Worm (Caenorhabditis elegans): Measurements from ENCODE around the gene K08B12.3.

K08B12.3 gene

DNA sequence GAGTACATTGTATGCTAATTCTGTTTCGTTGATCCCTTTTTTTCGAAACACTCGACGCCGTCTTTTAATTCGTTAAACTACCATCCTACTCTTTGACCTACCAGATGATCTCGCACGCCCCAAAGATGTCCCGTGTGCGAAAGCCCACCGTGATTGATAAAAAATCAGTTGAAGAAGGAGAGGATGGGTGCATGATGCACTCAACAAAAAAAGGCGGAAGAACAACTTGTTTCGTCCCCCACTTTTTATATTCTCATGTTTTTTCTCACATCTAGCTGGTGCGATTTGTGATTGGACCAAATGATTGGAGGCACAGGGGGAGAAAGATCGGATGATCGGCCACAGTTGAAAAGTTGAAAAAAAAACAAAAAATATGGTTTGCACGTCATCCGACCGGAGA lies 3.4 kb downstream of the K08B12.3 start:
- no peak for TF ChIP-seq mep-1 (tag; optimal IDR thresholded peaks at IDR 0.05)
- TF ChIP-seq ztf-11 (tag; optimal IDR thresholded peaks at IDR 0.05) = no peak

DNA sequence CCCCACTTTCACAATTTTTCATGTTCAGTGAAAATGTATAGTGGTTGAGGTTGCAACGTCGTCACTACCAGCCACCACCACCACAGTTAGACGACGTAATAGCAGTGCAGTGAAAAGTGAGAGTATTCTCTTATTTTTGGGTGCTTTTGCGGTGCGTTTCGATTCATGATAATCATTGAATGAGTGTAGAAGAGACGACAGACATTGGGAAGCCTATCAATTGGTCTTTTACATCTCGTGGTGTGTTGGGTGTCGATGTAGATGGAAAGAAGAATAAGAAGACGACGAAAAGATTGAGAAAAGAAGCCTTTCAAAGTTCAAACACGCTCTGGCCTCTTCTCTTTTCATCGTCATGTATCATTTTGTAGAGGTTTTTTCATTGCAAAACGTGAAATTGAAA lies 4.9 kb downstream of the K08B12.3 start:
- TF ChIP-seq lsy-2 (tag; optimal IDR thresholded peaks at IDR 0.05) = no peak
- no peak for TF ChIP-seq snpc-4 (tag; optimal IDR thresholded peaks at IDR 0.05)
- no peak for TF ChIP-seq mab-5 (tag; optimal IDR thresholded peaks at IDR 0.05)

DNA sequence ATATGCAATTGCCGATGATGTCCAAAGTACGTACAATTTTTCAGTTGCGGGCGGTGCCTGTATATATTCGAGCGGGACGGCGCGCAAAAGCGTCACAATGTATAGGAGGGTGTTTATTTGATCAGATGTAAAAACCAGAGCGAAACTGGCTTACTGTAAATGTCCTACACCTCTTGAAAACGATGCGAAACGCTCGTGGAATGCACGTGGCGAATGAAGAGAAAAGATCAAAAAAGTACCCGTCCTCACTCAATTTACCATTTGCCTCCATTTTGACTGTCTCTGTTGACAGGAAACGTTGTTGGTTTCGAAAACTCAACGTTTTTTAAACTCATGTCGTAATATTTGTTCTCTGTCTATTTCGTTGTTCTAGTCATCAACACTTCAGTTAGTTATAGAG lies 5.8 kb downstream of the K08B12.3 start:
- TF ChIP-seq nhr-76 (tag; optimal IDR thresholded peaks at IDR 0.05) (no peak), tbx-8 (GFP tag; optimal IDR thresholded peaks at IDR 0.05) (no peak), elt-1 (tag; optimal IDR thresholded peaks at IDR 0.05; ENCODE audit: borderline replicate concordance, insufficient read depth) (no peak), ham-2 (GFP tag; optimal IDR thresholded peaks at IDR 0.05) (no peak), sem-2 (GFP tag; optimal IDR thresholded peaks at IDR 0.05) (no peak), lin-32 (GFP tag; optimal IDR thresholded peaks at IDR 0.05) (no peak), nhr-28 (tag; optimal IDR thresholded peaks at IDR 0.05) (no peak), nhr-2 (tag; optimal IDR thresholded peaks at IDR 0.05) (no peak), bed-3 (GFP tag; optimal IDR thresholded peaks at IDR 0.05) (no peak), nhr-237 (tag; optimal IDR thresholded peaks at IDR 0.05) (no peak), unc-62 (GFP tag; optimal IDR thresholded peaks at IDR 0.05) (no peak)

DNA sequence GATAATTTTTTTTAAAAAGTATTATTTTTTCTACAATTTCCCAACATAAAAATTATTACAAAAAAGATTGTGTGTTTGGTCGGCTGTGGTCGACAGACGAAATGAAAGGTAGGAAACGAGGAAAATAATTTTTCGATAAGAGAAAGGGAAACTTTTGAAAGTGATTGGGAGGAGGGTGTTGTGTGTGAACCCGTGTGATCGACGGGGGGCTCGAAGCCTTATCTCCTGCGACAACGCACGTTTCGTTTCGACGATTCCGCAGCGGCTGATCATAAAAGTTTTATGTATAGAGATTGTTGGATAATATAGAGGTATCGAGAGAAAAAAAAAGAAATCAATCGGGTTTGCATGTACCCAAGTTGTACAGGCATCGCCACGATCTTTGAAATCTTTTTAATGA lies 8.3 kb downstream of the K08B12.3 start:
- TF ChIP-seq nhr-237 (tag; optimal IDR thresholded peaks at IDR 0.05) (no peak), lin-32 (GFP tag; optimal IDR thresholded peaks at IDR 0.05) (no peak), unc-62 (GFP tag; optimal IDR thresholded peaks at IDR 0.05) (no peak), drap-1 (GFP tag; optimal IDR thresholded peaks at IDR 0.05) (no peak)

DNA sequence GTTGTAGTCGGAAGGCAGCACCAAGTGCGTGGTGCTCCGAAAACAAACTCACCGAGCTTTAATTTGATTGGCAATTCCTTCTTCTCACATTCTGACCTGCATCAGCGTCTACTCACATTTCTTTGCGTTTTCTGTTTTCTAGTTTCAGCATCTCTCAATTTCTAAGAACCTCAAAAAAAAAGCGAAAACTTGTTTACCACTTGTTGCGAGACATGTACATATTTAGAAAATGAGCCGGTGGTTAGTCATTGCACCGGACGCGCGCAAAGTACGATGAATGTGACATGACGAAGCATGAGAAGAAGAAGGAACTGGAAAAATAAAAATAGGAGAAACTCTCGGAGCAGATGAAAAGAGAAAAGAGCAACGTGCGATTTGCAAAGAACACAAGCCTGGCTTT lies 9.7 kb downstream of the K08B12.3 start:
- no peak for TF ChIP-seq mls-2 (tag; optimal IDR thresholded peaks at IDR 0.05)
- TF ChIP-seq elt-3 (tag; optimal IDR thresholded peaks at IDR 0.05) = no peak
- peak; percentile 26 for TF ChIP-seq ces-1 (GFP tag; optimal IDR thresholded peaks at IDR 0.05)

DNA sequence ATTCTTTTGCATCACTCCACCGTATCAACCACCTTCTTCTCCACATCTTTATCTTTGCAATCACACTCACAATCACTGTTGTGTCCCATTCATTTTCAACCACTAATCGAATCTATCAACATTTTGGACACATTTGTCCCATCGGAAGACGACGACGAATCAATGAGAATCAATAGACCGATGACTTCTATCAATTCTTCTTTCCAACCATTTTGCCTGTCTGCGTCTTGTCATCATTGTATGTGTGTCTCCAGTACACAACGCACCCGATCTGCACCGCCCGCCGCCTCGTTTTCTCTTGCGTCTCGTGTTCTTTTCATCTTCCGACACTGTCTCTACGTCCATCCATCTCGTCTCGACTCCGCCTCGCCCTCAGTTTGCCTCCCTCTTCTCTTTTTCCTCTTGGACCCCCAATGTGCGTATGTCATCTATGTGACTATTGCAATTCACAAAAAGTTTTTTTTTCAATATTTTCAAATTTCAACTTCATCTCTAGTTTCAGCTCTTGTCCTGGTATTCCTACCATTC lies 11.5 kb downstream of the K08B12.3 start, which contains the start of gene dmd-7:
TSS of gene dmd-7 (plus strand) at position 478 of the 528 bp plus-strand sequence.
- TF ChIP-seq snpc-4 (tag; optimal IDR thresholded peaks at IDR 0.05) (no peak), mls-2 (tag; optimal IDR thresholded peaks at IDR 0.05) (no peak), ceh-43 (GFP tag; optimal IDR thresholded peaks at IDR 0.05) (no peak), ceh-39 (tag; optimal IDR thresholded peaks at IDR 0.05) (no peak), sem-2 (GFP tag; optimal IDR thresholded peaks at IDR 0.05) (no peak), blmp-1 (tag; optimal IDR thresholded peaks at IDR 0.05) (no peak), nhr-12 (tag; optimal IDR thresholded peaks at IDR 0.05) (no peak), drap-1 (GFP tag; optimal IDR thresholded peaks at IDR 0.05) (no peak), lin-32 (GFP tag; optimal IDR thresholded peaks at IDR 0.05) (no peak), unc-62 (GFP tag; optimal IDR thresholded peaks at IDR 0.05) (peak; percentile 92), lin-13 (tag; optimal IDR thresholded peaks at IDR 0.05) (no peak), unc-120 (tag; optimal IDR thresholded peaks at IDR 0.05; ENCODE audit: poor library complexity, severe bottlenecking) (peak; percentile 24), nhr-237 (tag; optimal IDR thresholded peaks at IDR 0.05) (peak; percentile 81), lsy-2 (tag; optimal IDR thresholded peaks at IDR 0.05) (peak; percentile 39), tbx-8 (GFP tag; optimal IDR thresholded peaks at IDR 0.05) (no peak), M03D4.4 (tag; optimal IDR thresholded peaks at IDR 0.05) (no peak), mab-5 (tag; optimal IDR thresholded peaks at IDR 0.05) (no peak), ham-2 (GFP tag; optimal IDR thresholded peaks at IDR 0.05) (no peak), bed-3 (GFP tag; optimal IDR thresholded peaks at IDR 0.05) (no peak), ceh-83 (GFP tag; optimal IDR thresholded peaks at IDR 0.05) (no peak), elt-3 (tag; optimal IDR thresholded peaks at IDR 0.05) (peak; percentile 80), nhr-76 (tag; optimal IDR thresholded peaks at IDR 0.05) (no peak), mep-1 (tag; optimal IDR thresholded peaks at IDR 0.05) (peak; percentile 23), elt-1 (tag; optimal IDR thresholded peaks at IDR 0.05; ENCODE audit: borderline replicate concordance, insufficient read depth) (peak; percentile 49), ztf-11 (tag; optimal IDR thresholded peaks at IDR 0.05) (no peak), nhr-28 (tag; optimal IDR thresholded peaks at IDR 0.05) (no peak), zip-8 (tag; optimal IDR thresholded peaks at IDR 0.05) (no peak), nhr-2 (tag; optimal IDR thresholded peaks at IDR 0.05) (peak; percentile 24), pha-4 (tag; optimal IDR thresholded peaks at IDR 0.05) (peak; percentile 29), flh-1 (GFP tag; optimal IDR thresholded peaks at IDR 0.05) (no peak), hlh-1 (tag; optimal IDR thresholded peaks at IDR 0.05) (peak; percentile 54), cnd-1 (tag; optimal IDR thresholded peaks at IDR 0.05) (no peak), sptf-1 (tag; optimal IDR thresholded peaks at IDR 0.05) (no peak), unc-39 (tag; optimal IDR thresholded peaks at IDR 0.05) (no peak), ces-1 (GFP tag; optimal IDR thresholded peaks at IDR 0.05) (peak; percentile 61)
